Worm (Caenorhabditis elegans) whole organism, L1 larva: Measurements from ENCODE around the gene T05A7.7.

ENCODE experiments used
- efl-1 ChIP-seq, 4 experiments: fragments of 150-350 bp; optimal IDR thresholded peaks in 3 of 4; peaks in 1 of 4; 1 replicate in 1 of 4; 2 replicates in 3 of 4; lab custom pipeline; 2014; ENCODE audit warnings: missing biosample characterization in 2 of 4, missing genetic modification characterization in 2 of 4, missing genetic modification reagents in 2 of 4
- elt-3 ChIP-seq, 6 experiments: fragments of 150-350 bp in 1 of 6; sonication (generic microtip); optimal IDR thresholded peaks; 2 replicates each; lab custom pipeline; 2017 to 2018; ENCODE audit warnings: missing biosample characterization in 6 of 6, missing genetic modification characterization in 6 of 6, inconsistent platforms in 1 of 6
- pag-3 ChIP-seq: sonication (generic microtip); optimal IDR thresholded peaks from 2 replicates; lab custom pipeline; 2017; ENCODE audit warnings: missing genetic modification characterization, mild to moderate bottlenecking, missing compliant biosample characterization, antibody characterized with exemption, borderline replicate concordance; ENCODE audit not compliant: insufficient read depth

ce11 chrII:4648785-4649184 lies 32.5 kb downstream of the T05A7.7 start, which contains the start of gene lgc-27:
- TF ChIP-seq pag-3 (tag; lab: Kevin White, UChicago) (no peak), elt-3 (tag; optimal IDR thresholded peaks at IDR 0.05; lab: Kevin White, UChicago) (no peak), efl-1 (optimal IDR thresholded peaks at IDR 0.05; lab: Kevin White, UChicago) (no peak), efl-1 (GFP tag; optimal IDR thresholded peaks at IDR 0.05 in 1 of 2; lab: Kevin White, UChicago) (no peak)
